Worm (Caenorhabditis elegans) whole organism, midembryonic: ENCODE data around the gene math-25.

ENCODE experiments used
- T22C8.4 ChIP-seq: fragments of 200-800 bp; sonication (Bioruptor generic); IDR thresholded peaks from 2 replicates; pipeline ENCODE4 v1.3.6; 2022; ENCODE audit warnings: missing genetic modification characterization, missing compliant biosample characterization
- cog-1 ChIP-seq: sonication (generic microtip); optimal IDR thresholded peaks from 2 replicates; lab custom pipeline; 2016; ENCODE audit warnings: missing genetic modification characterization, missing compliant biosample characterization
- flt-1 ChIP-seq: fragments of 200-800 bp; sonication (Bioruptor generic); IDR thresholded peaks from 2 replicates; pipeline ENCODE4 v1.3.6; 2022; ENCODE audit warnings: missing genetic modification characterization, missing compliant biosample characterization
- klf-2 ChIP-seq: fragments of 200-800 bp; sonication (Bioruptor generic); conservative IDR thresholded peaks from 2 replicates; pipeline ENCODE4 v1.3.6; 2022; ENCODE audit warnings: missing genetic modification reagents, missing genetic modification characterization, missing compliant biosample characterization
- med-1 ChIP-seq: sonication (generic microtip); optimal IDR thresholded peaks from 2 replicates; lab custom pipeline; 2017; ENCODE audit warnings: missing genetic modification characterization, mild to moderate bottlenecking, missing compliant biosample characterization, antibody characterized with exemption, missing genetic modification reagents; ENCODE audit not compliant: insufficient read depth
- ref-1 ChIP-seq: fragments of 200-800 bp; sonication (Bioruptor generic); conservative IDR thresholded peaks from 2 replicates; pipeline ENCODE4 v1.3.6; 2022; ENCODE audit warnings: missing genetic modification reagents, missing genetic modification characterization, missing compliant biosample characterization
- tab-1 ChIP-seq: fragments of 200-800 bp; sonication (Bioruptor generic); IDR thresholded peaks from 2 replicates; pipeline ENCODE4 v1.3.6; 2022; ENCODE audit warnings: missing genetic modification characterization, missing compliant biosample characterization
- ztf-23 ChIP-seq: fragments of 200-800 bp; sonication (Bioruptor generic); IDR thresholded peaks from 2 replicates; pipeline ENCODE4 v1.3.6; 2022; ENCODE audit warnings: missing genetic modification reagents, missing genetic modification characterization, missing compliant biosample characterization
- ztf-29 ChIP-seq: fragments of 200-800 bp; sonication (Bioruptor generic); IDR thresholded peaks from 2 replicates; pipeline ENCODE4 v1.3.6; 2022; ENCODE audit warnings: missing genetic modification reagents, missing genetic modification characterization, missing compliant biosample characterization

Gene math-25

DNA sequence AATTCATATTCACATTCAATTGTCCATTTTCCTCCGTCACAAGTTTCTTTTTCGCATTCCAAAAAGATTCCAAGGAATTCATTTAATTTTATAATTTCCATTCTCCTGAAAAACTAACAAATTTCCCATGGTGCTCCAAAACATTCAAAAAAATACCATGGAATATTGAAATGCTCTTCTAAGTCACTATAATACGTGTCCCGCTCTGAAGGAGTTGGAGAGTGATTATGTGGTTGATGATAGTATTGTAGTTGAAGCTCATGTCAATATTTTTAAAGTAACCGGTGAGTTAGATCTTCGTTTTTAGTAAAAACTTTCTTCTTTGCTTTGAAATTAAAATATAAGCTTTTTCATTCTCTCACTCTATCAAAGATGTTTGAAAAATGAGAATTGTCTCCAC is 5.2 kb upstream of the math-25 start, which contains the start of gene math-9:
math-9 (minus strand) TSS at position 101 of the 400 bp plus-strand sequence.
- TF ChIP-seq klf-2: no peak

ce11 chrII:1893912-1894311 is 1.9 kb upstream of the math-25 start, which contains the start of gene C16C4.1:
Gene C16C4.1, plus strand, starts transcription at chrII:1894212.
- TF ChIP-seq ztf-23: no peak
- TF ChIP-seq med-1 (GFP tag; lab: Kevin White, UChicago): no peak
- TF ChIP-seq cog-1 (tag; lab: Kevin White, UChicago): no peak
- no peak for TF ChIP-seq ref-1 (GFP tag; lab: Robert Waterston, UW)
- no peak for TF ChIP-seq T22C8.4 (GFP tag; lab: Robert Waterston, UW)
- no peak for TF ChIP-seq klf-2
- TF ChIP-seq tab-1 (GFP tag; lab: Robert Waterston, UW): no peak
- TF ChIP-seq flt-1 (GFP tag; lab: Robert Waterston, UW): no peak
- no peak for TF ChIP-seq ztf-29 (GFP tag; lab: Robert Waterston, UW)

DNA sequence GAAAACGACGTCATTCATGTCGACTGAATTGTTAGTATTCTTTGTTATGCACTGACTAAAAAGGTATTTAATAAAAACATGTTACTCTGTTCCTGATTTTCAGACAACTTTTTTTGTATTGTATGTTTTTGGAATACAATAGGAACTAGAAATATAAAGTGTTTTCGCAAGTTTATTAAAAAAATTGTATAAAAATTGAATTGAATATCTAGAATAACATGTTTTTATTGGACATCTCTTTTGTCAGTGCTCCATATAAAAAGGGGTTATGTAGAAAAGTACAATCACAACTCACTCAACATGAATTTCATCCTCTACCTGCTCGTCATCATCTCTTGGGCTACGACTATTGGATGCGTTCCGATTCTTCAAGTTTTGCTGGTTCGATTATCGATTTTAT is 584 bp upstream of the math-25 start, which contains the start of gene C46F9.5:
C46F9.5 (plus strand) TSS at position 301 of the 400 bp plus-strand sequence.
- no peak for TF ChIP-seq ztf-23
- TF ChIP-seq cog-1 (tag; lab: Kevin White, UChicago): no peak
- TF ChIP-seq T22C8.4 (GFP tag; lab: Robert Waterston, UW): no peak
- no peak for TF ChIP-seq tab-1 (GFP tag; lab: Robert Waterston, UW)
- TF ChIP-seq ref-1 (GFP tag; lab: Robert Waterston, UW): no peak
- no peak for TF ChIP-seq flt-1 (GFP tag; lab: Robert Waterston, UW)
- no peak for TF ChIP-seq med-1 (GFP tag; lab: Kevin White, UChicago)
- TF ChIP-seq klf-2: no peak
- TF ChIP-seq ztf-29 (GFP tag; lab: Robert Waterston, UW): no peak

ce11 chrII:1897936-1898335 is 2.1 kb downstream of the math-25 start, which contains the start of gene C46F9.6:
Gene C46F9.6, plus strand, starts transcription at chrII:1898236.
- TF ChIP-seq ref-1 (GFP tag; lab: Robert Waterston, UW) (no peak), klf-2 (no peak), cog-1 (tag; lab: Kevin White, UChicago) (no peak), T22C8.4 (GFP tag; lab: Robert Waterston, UW) (no peak), med-1 (GFP tag; lab: Kevin White, UChicago) (no peak), ztf-23 (no peak), flt-1 (GFP tag; lab: Robert Waterston, UW) (no peak), ztf-29 (GFP tag; lab: Robert Waterston, UW) (no peak), tab-1 (GFP tag; lab: Robert Waterston, UW) (no peak)

DNA sequence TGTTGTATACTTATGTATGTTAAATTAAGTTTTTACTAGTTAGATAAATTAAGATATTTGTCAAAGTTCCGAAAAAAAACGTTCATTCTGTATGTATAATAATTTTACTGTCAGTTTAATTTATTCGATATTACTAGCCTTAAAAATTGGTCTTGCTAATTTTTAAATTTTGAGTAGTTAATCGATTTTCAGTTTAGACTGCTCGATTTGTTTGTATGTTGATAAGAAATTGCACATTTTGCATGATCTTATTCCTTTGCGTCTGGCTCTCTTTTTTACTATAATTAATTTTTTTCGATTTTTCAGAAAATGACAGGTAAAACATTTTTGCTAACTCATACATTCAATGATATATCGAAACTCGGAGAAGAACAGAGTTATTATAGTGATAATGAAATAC is 4.1 kb downstream of the math-25 start, which contains the start of gene math-24:
math-24 (plus strand) TSS at position 301 of the 400 bp plus-strand sequence.
- no peak for TF ChIP-seq ztf-23

DNA sequence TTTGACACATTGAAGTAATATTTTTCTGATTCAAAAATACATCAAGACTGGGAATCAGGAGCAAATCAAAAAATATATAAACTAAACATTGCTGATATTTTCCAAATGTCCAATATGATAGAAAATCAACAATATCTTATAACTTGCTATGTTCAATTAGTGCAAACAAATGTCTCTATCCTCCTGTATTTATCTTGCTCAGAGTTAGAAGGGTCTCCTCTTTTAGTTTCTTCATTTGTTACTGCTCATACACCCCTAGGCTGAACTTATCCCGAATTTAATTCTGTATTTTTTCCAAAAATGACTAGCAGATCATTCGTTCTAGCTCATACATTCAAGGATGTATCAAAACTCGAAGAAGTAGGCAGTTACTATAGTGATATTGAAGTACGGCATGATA is 6.1 kb downstream of the math-25 start, which contains the start of gene math-23:
math-23 (plus strand) TSS at position 301 of the 400 bp plus-strand sequence.
- TF ChIP-seq klf-2: no peak
- no peak for TF ChIP-seq ref-1 (GFP tag; lab: Robert Waterston, UW)
- TF ChIP-seq ztf-23: no peak
- TF ChIP-seq flt-1 (GFP tag; lab: Robert Waterston, UW): no peak
- no peak for TF ChIP-seq tab-1 (GFP tag; lab: Robert Waterston, UW)
- TF ChIP-seq cog-1 (tag; lab: Kevin White, UChicago): no peak
- no peak for TF ChIP-seq ztf-29 (GFP tag; lab: Robert Waterston, UW)
- TF ChIP-seq T22C8.4 (GFP tag; lab: Robert Waterston, UW): no peak
- TF ChIP-seq med-1 (GFP tag; lab: Kevin White, UChicago): no peak

ce11 chrII:1905104-1905503 is 9.2 kb downstream of the math-25 start, which contains the start of gene math-22:
Gene math-22, plus strand, starts transcription at chrII:1905404.
- TF ChIP-seq med-1 (GFP tag; lab: Kevin White, UChicago): no peak
- no peak for TF ChIP-seq cog-1 (tag; lab: Kevin White, UChicago)
- TF ChIP-seq T22C8.4 (GFP tag; lab: Robert Waterston, UW): no peak
- TF ChIP-seq ref-1 (GFP tag; lab: Robert Waterston, UW): no peak
- TF ChIP-seq klf-2: no peak
- no peak for TF ChIP-seq flt-1 (GFP tag; lab: Robert Waterston, UW)

- no peak for TF ChIP-seq ztf-29 (GFP tag; lab: Robert Waterston, UW)
- TF ChIP-seq ref-1 (GFP tag; lab: Robert Waterston, UW): no peak
- no peak for TF ChIP-seq T22C8.4 (GFP tag; lab: Robert Waterston, UW)
- no peak for TF ChIP-seq klf-2
- no peak for TF ChIP-seq tab-1 (GFP tag; lab: Robert Waterston, UW)
- TF ChIP-seq flt-1 (GFP tag; lab: Robert Waterston, UW): no peak
- TF ChIP-seq cog-1 (tag; lab: Kevin White, UChicago): no peak
- TF ChIP-seq ztf-23: no peak
- no peak for TF ChIP-seq med-1 (GFP tag; lab: Kevin White, UChicago)
These were observed 16.9 kb downstream of the math-25 start, which contains the start of gene math-31 for ce11 chrII:1912741-1913140. Gene math-31, minus strand, starts transcription at chrII:1912841.

DNA sequence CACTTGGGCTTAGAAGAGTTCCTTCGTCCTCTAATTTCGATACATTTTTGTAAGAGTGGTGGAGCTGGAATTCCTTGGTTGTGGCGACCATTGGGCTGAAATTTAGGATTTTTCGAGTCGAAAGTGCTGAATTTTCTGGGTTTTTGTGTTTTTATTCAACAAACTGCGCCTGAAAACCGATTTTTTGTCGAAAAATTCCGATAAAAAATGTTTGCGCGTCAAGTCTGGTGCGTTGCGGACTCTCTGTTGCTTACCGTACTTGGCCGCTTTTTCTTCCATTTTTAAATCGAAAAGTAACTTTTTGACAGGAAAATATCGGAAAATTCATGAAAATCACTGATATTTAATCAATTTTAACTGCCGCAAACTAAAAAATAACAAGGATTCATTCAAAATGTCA is 22.0 kb downstream of the math-25 start, which contains the start of gene bath-4:
bath-4 (minus strand) TSS at position 101 of the 400 bp plus-strand sequence.
- TF ChIP-seq ref-1 (GFP tag; lab: Robert Waterston, UW) (no peak), ztf-23 (no peak), tab-1 (GFP tag; lab: Robert Waterston, UW) (no peak), ztf-29 (GFP tag; lab: Robert Waterston, UW) (no peak), med-1 (GFP tag; lab: Kevin White, UChicago) (no peak), klf-2 (no peak), cog-1 (tag; lab: Kevin White, UChicago) (no peak), flt-1 (GFP tag; lab: Robert Waterston, UW) (no peak), T22C8.4 (GFP tag; lab: Robert Waterston, UW) (no peak)

DNA sequence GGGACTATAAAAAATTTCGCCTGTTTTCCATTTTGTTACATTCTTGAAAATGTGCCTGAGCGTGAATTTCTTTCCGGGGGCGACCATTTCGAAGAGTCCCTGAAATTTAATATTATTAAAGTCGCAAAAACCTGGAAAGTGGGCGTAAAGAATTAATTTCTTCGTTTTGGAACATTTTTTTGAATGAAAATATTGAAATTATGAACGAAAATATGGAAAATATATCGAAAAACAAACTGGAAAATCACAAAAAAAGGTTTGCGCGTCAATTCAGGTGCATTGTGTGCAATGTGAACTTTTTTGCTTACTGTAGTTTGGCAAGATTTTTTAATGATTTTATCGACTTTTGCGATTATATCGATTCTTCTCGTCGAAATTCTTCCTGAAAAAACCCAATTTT is 25.2 kb downstream of the math-25 start, which contains the start of gene bath-7:
bath-7 (minus strand) TSS at position 101 of the 400 bp plus-strand sequence.
- TF ChIP-seq tab-1 (GFP tag; lab: Robert Waterston, UW): no peak
- no peak for TF ChIP-seq ztf-23
- no peak for TF ChIP-seq ztf-29 (GFP tag; lab: Robert Waterston, UW)
- TF ChIP-seq med-1 (GFP tag; lab: Kevin White, UChicago): no peak
- no peak for TF ChIP-seq ref-1 (GFP tag; lab: Robert Waterston, UW)
- TF ChIP-seq klf-2: no peak
- no peak for TF ChIP-seq T22C8.4 (GFP tag; lab: Robert Waterston, UW)
- no peak for TF ChIP-seq cog-1 (tag; lab: Kevin White, UChicago)
- no peak for TF ChIP-seq flt-1 (GFP tag; lab: Robert Waterston, UW)
